Fruit fly (Drosophila melanogaster) whole organism, pupa: Measurements from ENCODE around the gene Agpat2.

ENCODE experiments used
- CG10348 ChIP-seq: fragments of 200-800 bp; sonication (Bioruptor generic); IDR thresholded peaks from 2 replicates; pipeline ENCODE4 v1.3.6; 2022; ENCODE audit warnings: missing biosample characterization, missing genetic modification characterization
- CG12605 ChIP-seq: fragments of 200-800 bp; sonication (Bioruptor generic); IDR thresholded peaks from 2 replicates; pipeline ENCODE4 v1.3.6; 2022; ENCODE audit warnings: missing biosample characterization, missing genetic modification characterization
- CG13204 ChIP-seq: fragments of 200-800 bp; sonication (Bioruptor generic); optimal IDR thresholded peaks from 2 replicates; lab custom pipeline; 2018; ENCODE audit warnings: missing biosample characterization, mild to moderate bottlenecking, missing genetic modification characterization, moderate library complexity
- CG14655 ChIP-seq: fragments of 200-800 bp; sonication (Bioruptor generic); optimal IDR thresholded peaks from 3 replicates; lab custom pipeline; 2017; ENCODE audit warnings: mild to moderate bottlenecking, missing biosample characterization, missing genetic modification reagents, missing genetic modification characterization
- CG15710 ChIP-seq: fragments of 200-800 bp; sonication (Bioruptor generic); optimal IDR thresholded peaks from 2 replicates; lab custom pipeline; 2018; ENCODE audit warnings: missing biosample characterization, mild to moderate bottlenecking, missing genetic modification characterization, moderate library complexity
- CG17806 ChIP-seq: fragments of 200-800 bp; sonication (Bioruptor generic); optimal IDR thresholded peaks from 2 replicates; lab custom pipeline; 2018; ENCODE audit warnings: missing biosample characterization, mild to moderate bottlenecking, missing genetic modification characterization, moderate library complexity
- CG32121 ChIP-seq: fragments of 200-800 bp; sonication (Bioruptor generic); IDR thresholded peaks from 2 replicates; pipeline ENCODE4 v1.3.6; 2022; ENCODE audit warnings: missing biosample characterization, missing genetic modification characterization
- CG34367 ChIP-seq: fragments of 200-800 bp; sonication (Bioruptor generic); optimal IDR thresholded peaks from 2 replicates; lab custom pipeline; 2018; ENCODE audit warnings: missing biosample characterization, mild to moderate bottlenecking, missing genetic modification characterization
- CG4496 ChIP-seq: fragments of 200-800 bp; sonication (Bioruptor generic); IDR thresholded peaks from 3 replicates; pipeline ENCODE4 v1.3.6; 2022; ENCODE audit warnings: missing biosample characterization, missing genetic modification characterization
- CG8159 ChIP-seq: fragments of 200-800 bp; sonication (Bioruptor generic); optimal IDR thresholded peaks from 3 replicates; lab custom pipeline; 2018; ENCODE audit warnings: missing biosample characterization, mild to moderate bottlenecking, missing genetic modification characterization, moderate library complexity
- CG8301 ChIP-seq: fragments of 200-800 bp; sonication (Bioruptor generic); optimal IDR thresholded peaks from 2 replicates; lab custom pipeline; 2018; ENCODE audit warnings: missing biosample characterization, mild to moderate bottlenecking, missing genetic modification characterization
- CG9948 ChIP-seq: fragments of 200-800 bp; sonication (Bioruptor generic); optimal IDR thresholded peaks from 2 replicates; lab custom pipeline; 2018; ENCODE audit warnings: missing biosample characterization, mild to moderate bottlenecking, missing genetic modification characterization, moderate library complexity
- D1 ChIP-seq: fragments of 200-800 bp; sonication (Bioruptor generic); optimal IDR thresholded peaks from 2 replicates; lab custom pipeline; 2018; ENCODE audit warnings: missing biosample characterization, mild to moderate bottlenecking, missing genetic modification characterization, moderate library complexity
- EcR ChIP-seq: fragments of 200-800 bp; sonication (Bioruptor generic); optimal IDR thresholded peaks from 3 replicates; lab custom pipeline; 2019; ENCODE audit warnings: missing biosample characterization, missing genetic modification characterization, mild to moderate bottlenecking, moderate library complexity, missing genetic modification reagents
- Ets98B ChIP-seq: fragments of 200-800 bp; sonication (Bioruptor generic); IDR thresholded peaks from 2 replicates; pipeline ENCODE4 v1.3.6; 2022; ENCODE audit warnings: missing biosample characterization, missing genetic modification characterization
- Pif1A ChIP-seq: fragments of 200-800 bp; sonication (Bioruptor generic); optimal IDR thresholded peaks from 3 replicates; lab custom pipeline; 2016; ENCODE audit warnings: missing biosample characterization, missing genetic modification characterization
- Pif1B ChIP-seq: fragments of 200-800 bp; sonication (Bioruptor generic); optimal IDR thresholded peaks from 3 replicates; lab custom pipeline; 2016; ENCODE audit warnings: missing biosample characterization, missing genetic modification characterization
- Snoo ChIP-seq: fragments of 200-800 bp; sonication (Bioruptor generic); optimal IDR thresholded peaks from 3 replicates; lab custom pipeline; 2017; ENCODE audit warnings: missing biosample characterization, mild to moderate bottlenecking, missing genetic modification characterization, inconsistent platforms
- fd96Ca ChIP-seq: fragments of 200-800 bp; sonication (Bioruptor generic); IDR thresholded peaks from 3 replicates; pipeline ENCODE4 v1.3.6; 2022; ENCODE audit warnings: missing biosample characterization, missing genetic modification characterization
- gl ChIP-seq: fragments of 200-800 bp; sonication (Bioruptor generic); optimal IDR thresholded peaks from 2 replicates; lab custom pipeline; 2018; ENCODE audit warnings: missing biosample characterization, mild to moderate bottlenecking, missing genetic modification characterization
- rn ChIP-seq: fragments of 200-800 bp; sonication (Bioruptor generic); IDR thresholded peaks from 2 replicates; pipeline ENCODE4 v1.3.6; 2022; ENCODE audit warnings: missing biosample characterization, missing genetic modification characterization

The Agpat2 gene

DNA sequence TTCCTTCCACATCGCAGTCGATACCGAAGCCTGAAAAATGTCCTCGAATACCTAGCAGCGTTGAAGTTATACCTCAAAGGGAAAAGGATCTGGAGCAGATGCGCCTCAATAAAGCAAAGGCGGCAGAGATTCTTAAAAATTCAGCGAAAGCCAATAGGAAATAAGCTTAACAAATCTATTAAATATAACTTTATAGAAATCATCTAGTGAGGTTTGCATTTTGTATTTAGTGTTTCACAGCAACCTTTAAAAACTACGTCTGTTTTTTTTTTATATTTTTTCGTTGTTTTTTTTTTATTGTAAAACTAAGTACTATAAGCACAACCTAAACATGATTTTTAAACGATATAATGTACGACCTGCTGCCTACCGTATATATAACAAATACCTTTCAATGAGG lies 21.6 kb downstream of the Agpat2 start, which contains the start of gene CG31897:
CG31897 (plus strand) TSS at position 301 of the 400 bp plus-strand sequence.
- TF ChIP-seq CG10348 (no peak), CG8301 (tag; lab: Kevin White, UChicago) (no peak)

- TF ChIP-seq CG32121 (GFP tag; lab: Robert Waterston, UW) (no peak), gl (tag; lab: Kevin White, UChicago) (no peak), EcR (GFP tag; lab: Kevin White, UChicago) (no peak), CG4496 (no peak), Pif1B (GFP tag; lab: Kevin White, UChicago) (no peak), Snoo (tag; lab: Kevin White, UChicago) (no peak), CG17806 (tag; lab: Kevin White, UChicago) (no peak)
Measured at dm6 chr2L:8438052-8438451, 25.7 kb downstream of the Agpat2 start, which contains the start of gene mus201. mus201 (plus strand) TSS chr2L:8438169.

dm6 chr2L:8437176-8437575 lies 26.6 kb downstream of the Agpat2 start, which contains the start of the genes D12 and Chrac-14:
D12 (minus strand) TSS chr2L:8437365.
Chrac-14 (plus strand) TSS chr2L:8437405.
- TF ChIP-seq CG14655 (GFP tag; lab: Kevin White, UChicago) (no peak), CG8159 (tag; lab: Kevin White, UChicago) (no peak), Pif1A (GFP tag; lab: Kevin White, UChicago) (no peak), CG8301 (tag; lab: Kevin White, UChicago) (no peak), CG32121 (GFP tag; lab: Robert Waterston, UW) (no peak), Snoo (tag; lab: Kevin White, UChicago) (no peak), Pif1B (GFP tag; lab: Kevin White, UChicago) (no peak), rn (GFP tag; lab: Robert Waterston, UW) (no peak), D1 (no peak), Ets98B (GFP tag; lab: Robert Waterston, UW) (no peak), gl (tag; lab: Kevin White, UChicago) (no peak), CG13204 (GFP tag; lab: Kevin White, UChicago) (no peak), CG4496 (no peak), CG15710 (no peak), CG12605 (GFP tag; lab: Robert Waterston, UW) (no peak), EcR (GFP tag; lab: Kevin White, UChicago) (no peak), CG17806 (tag; lab: Kevin White, UChicago) (no peak)

DNA sequence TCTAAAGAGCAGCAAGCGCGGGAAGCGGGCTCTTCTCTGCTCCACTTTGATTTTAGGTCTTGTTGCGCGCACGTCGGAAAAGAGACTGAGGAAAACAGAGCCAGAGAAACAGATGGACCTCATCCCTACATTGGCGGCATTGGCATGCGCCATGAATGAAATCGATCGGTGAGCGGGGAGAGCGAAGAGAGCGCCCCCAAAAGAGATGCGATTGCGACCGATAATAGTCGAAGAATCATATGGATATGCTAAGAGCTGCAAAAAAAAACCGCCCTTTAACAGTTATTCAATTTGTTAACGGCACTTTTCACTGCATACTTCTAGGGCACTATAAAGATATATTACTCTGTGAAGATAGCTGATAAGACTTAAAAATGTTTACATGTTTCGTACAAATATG lies 30.3 kb downstream of the Agpat2 start, which contains the start of gene grk:
grk (minus strand) TSS at position 87 of the 400 bp plus-strand sequence.
- no peak for TF ChIP-seq CG15710
- TF ChIP-seq D1 = no peak
- no peak for TF ChIP-seq rn (GFP tag; lab: Robert Waterston, UW)
- no peak for TF ChIP-seq EcR (GFP tag; lab: Kevin White, UChicago)
- no peak for TF ChIP-seq CG9948 (tag; lab: Kevin White, UChicago)
- TF ChIP-seq CG13204 (GFP tag; lab: Kevin White, UChicago) = no peak
- no peak for TF ChIP-seq CG17806 (tag; lab: Kevin White, UChicago)
- no peak for TF ChIP-seq CG10348
- no peak for TF ChIP-seq CG12605 (GFP tag; lab: Robert Waterston, UW)
- TF ChIP-seq CG8301 (tag; lab: Kevin White, UChicago) = no peak
- TF ChIP-seq CG34367 = no peak
- no peak for TF ChIP-seq fd96Ca (GFP tag; lab: Robert Waterston, UW)
- no peak for TF ChIP-seq Ets98B (GFP tag; lab: Robert Waterston, UW)
- TF ChIP-seq gl (tag; lab: Kevin White, UChicago) = no peak

DNA sequence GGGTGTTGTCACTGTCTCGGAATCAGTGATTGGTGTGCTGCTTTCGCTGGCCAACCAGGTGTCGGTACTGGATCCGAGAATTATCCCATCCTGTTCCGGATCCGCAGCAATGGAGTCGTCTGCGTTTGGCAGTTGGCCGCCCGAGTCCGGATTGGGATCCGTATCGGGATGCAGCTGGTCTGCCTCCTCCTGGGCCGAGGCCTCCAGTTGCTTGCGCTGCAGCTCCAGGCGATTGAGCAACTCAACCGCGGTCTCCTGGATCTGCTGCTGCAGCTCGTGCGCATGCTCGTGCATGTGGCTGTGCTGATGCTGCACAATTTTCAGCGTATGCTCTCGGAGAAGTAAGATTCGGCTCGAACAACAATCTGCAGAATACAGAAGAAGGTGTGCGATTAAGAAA lies 31.7 kb downstream of the Agpat2 start:
- no peak for TF ChIP-seq Pif1A (GFP tag; lab: Kevin White, UChicago)
- no peak for TF ChIP-seq gl (tag; lab: Kevin White, UChicago)
- no peak for TF ChIP-seq CG14655 (GFP tag; lab: Kevin White, UChicago)
- no peak for TF ChIP-seq CG13204 (GFP tag; lab: Kevin White, UChicago)
- no peak for TF ChIP-seq fd96Ca (GFP tag; lab: Robert Waterston, UW)
- TF ChIP-seq Pif1B (GFP tag; lab: Kevin White, UChicago) = no peak

DNA sequence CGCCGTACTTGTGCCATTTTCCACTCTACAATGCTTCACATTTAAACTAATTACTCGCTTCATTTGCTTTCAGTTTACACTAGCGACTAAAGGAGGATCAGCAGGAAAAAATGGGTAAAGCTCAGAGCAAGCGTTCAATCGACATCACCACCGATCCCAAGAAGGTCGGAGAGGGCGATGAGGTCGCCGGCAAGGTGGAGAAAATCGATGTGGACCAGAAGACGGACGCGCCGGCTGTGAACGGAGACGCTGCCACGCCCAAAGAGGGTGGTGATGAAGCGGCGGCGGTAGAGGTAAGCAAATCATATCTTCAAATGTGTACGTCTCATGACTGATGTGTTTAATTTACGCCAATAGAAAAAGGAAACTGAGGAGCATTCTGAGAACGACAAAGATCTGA lies 37.0 kb downstream of the Agpat2 start:
- TF ChIP-seq Snoo (tag; lab: Kevin White, UChicago) = no peak
- TF ChIP-seq CG15710 = no peak
- no peak for TF ChIP-seq gl (tag; lab: Kevin White, UChicago)
- TF ChIP-seq Pif1A (GFP tag; lab: Kevin White, UChicago) = no peak
- TF ChIP-seq D1 = no peak
- TF ChIP-seq rn (GFP tag; lab: Robert Waterston, UW) = no peak
- TF ChIP-seq CG13204 (GFP tag; lab: Kevin White, UChicago) = no peak
- no peak for TF ChIP-seq CG12605 (GFP tag; lab: Robert Waterston, UW)
- no peak for TF ChIP-seq CG32121 (GFP tag; lab: Robert Waterston, UW)
- TF ChIP-seq CG10348 = no peak
